Worm (Caenorhabditis elegans) whole organism, mixed stage, embryonic: Measurements from ENCODE around the gene ttx-3.

Experiments used
- M03D4.4 ChIP-seq: sonication (generic microtip); optimal IDR thresholded peaks from 2 replicates; lab custom pipeline; 2017; ENCODE audit warnings: mild to moderate bottlenecking, missing genetic modification characterization, missing compliant biosample characterization
- bed-3 ChIP-seq: fragments of 200-800 bp; sonication (Bioruptor generic); optimal IDR thresholded peaks from 3 replicates; lab custom pipeline; 2018; ENCODE audit warnings: mild to moderate bottlenecking, missing genetic modification characterization, moderate library complexity, missing compliant biosample characterization
- blmp-1 ChIP-seq: fragments of 150-350 bp; optimal IDR thresholded peaks from 2 replicates; lab custom pipeline; 2014; ENCODE audit warnings: missing biosample characterization, missing genetic modification characterization
- ceh-39 ChIP-seq: fragments of 150-350 bp; optimal IDR thresholded peaks from 2 replicates; lab custom pipeline; 2014; ENCODE audit warnings: missing biosample characterization, missing genetic modification characterization
- ceh-43 ChIP-seq: fragments of 200-800 bp; sonication (Bioruptor generic); optimal IDR thresholded peaks from 2 replicates; lab custom pipeline; 2018; ENCODE audit warnings: mild to moderate bottlenecking, missing genetic modification characterization, moderate library complexity, missing compliant biosample characterization
- ceh-83 ChIP-seq: fragments of 200-800 bp; sonication (Bioruptor generic); optimal IDR thresholded peaks from 2 replicates; lab custom pipeline; 2018; ENCODE audit warnings: mild to moderate bottlenecking, missing genetic modification characterization, missing compliant biosample characterization
- ces-1 ChIP-seq: fragments of 150-350 bp; optimal IDR thresholded peaks from 2 replicates; lab custom pipeline; 2014; ENCODE audit warnings: missing biosample characterization, missing genetic modification reagents, missing genetic modification characterization
- cnd-1 ChIP-seq: fragments of 200-800 bp; sonication (Bioruptor generic); optimal IDR thresholded peaks from 2 replicates; lab custom pipeline; 2018; ENCODE audit warnings: mild to moderate bottlenecking, missing genetic modification characterization, missing compliant biosample characterization
- drap-1 ChIP-seq: fragments of 200-800 bp; sonication (Bioruptor generic); optimal IDR thresholded peaks from 3 replicates; lab custom pipeline; 2018; ENCODE audit warnings: mild to moderate bottlenecking, missing genetic modification characterization, missing compliant biosample characterization
- elt-1 ChIP-seq: sonication (generic microtip); optimal IDR thresholded peaks from 2 replicates; lab custom pipeline; 2017; ENCODE audit warnings: missing genetic modification characterization, mild to moderate bottlenecking, missing compliant biosample characterization, antibody characterized with exemption, moderate library complexity, borderline replicate concordance; ENCODE audit not compliant: insufficient read depth
- elt-3 ChIP-seq: fragments of 150-350 bp; optimal IDR thresholded peaks from 2 replicates; lab custom pipeline; 2014; ENCODE audit warnings: missing biosample characterization, missing genetic modification characterization
- flh-1 ChIP-seq: fragments of 200-800 bp; sonication (Bioruptor generic); optimal IDR thresholded peaks from 2 replicates; lab custom pipeline; 2018; ENCODE audit warnings: mild to moderate bottlenecking, missing genetic modification characterization, moderate library complexity, missing compliant biosample characterization
- ham-2 ChIP-seq: fragments of 200-800 bp; sonication (Bioruptor generic); optimal IDR thresholded peaks from 2 replicates; lab custom pipeline; 2018; ENCODE audit warnings: mild to moderate bottlenecking, missing genetic modification characterization, missing compliant biosample characterization
- hlh-1 ChIP-seq: fragments of 150-350 bp; optimal IDR thresholded peaks from 2 replicates; lab custom pipeline; 2014; ENCODE audit warnings: missing biosample characterization, missing genetic modification reagents, missing genetic modification characterization
- lin-13 ChIP-seq: fragments of 150-350 bp; optimal IDR thresholded peaks from 2 replicates; lab custom pipeline; 2014; ENCODE audit warnings: missing biosample characterization, missing genetic modification characterization
- lin-32 ChIP-seq: fragments of 200-800 bp; sonication (Bioruptor generic); optimal IDR thresholded peaks from 2 replicates; lab custom pipeline; 2018; ENCODE audit warnings: mild to moderate bottlenecking, missing genetic modification characterization, missing compliant biosample characterization
- lsy-2 ChIP-seq: fragments of 150-350 bp; optimal IDR thresholded peaks from 2 replicates; lab custom pipeline; 2014; ENCODE audit warnings: missing biosample characterization, missing genetic modification characterization
- mab-5 ChIP-seq: fragments of 150-350 bp; optimal IDR thresholded peaks from 2 replicates; lab custom pipeline; 2014; ENCODE audit warnings: missing biosample characterization, missing genetic modification characterization
- mep-1 ChIP-seq: fragments of 150-350 bp; optimal IDR thresholded peaks from 2 replicates; lab custom pipeline; 2017; ENCODE audit warnings: missing biosample characterization, missing genetic modification reagents, missing genetic modification characterization, inconsistent platforms
- mls-2 ChIP-seq: sonication (generic microtip); optimal IDR thresholded peaks from 2 replicates; lab custom pipeline; 2016; ENCODE audit warnings: mild to moderate bottlenecking, missing genetic modification characterization, moderate library complexity, missing compliant biosample characterization
- nhr-12 ChIP-seq: fragments of 150-350 bp; optimal IDR thresholded peaks from 2 replicates; lab custom pipeline; 2014; ENCODE audit warnings: missing biosample characterization, missing genetic modification characterization
- nhr-2 ChIP-seq: fragments of 150-350 bp; optimal IDR thresholded peaks from 2 replicates; lab custom pipeline; 2014; ENCODE audit warnings: missing biosample characterization, missing genetic modification characterization
- nhr-237 ChIP-seq: fragments of 150-350 bp; optimal IDR thresholded peaks from 2 replicates; lab custom pipeline; 2014; ENCODE audit warnings: missing biosample characterization, missing genetic modification characterization
- nhr-76 ChIP-seq: sonication (generic microtip); optimal IDR thresholded peaks from 2 replicates; lab custom pipeline; 2017; ENCODE audit warnings: missing biosample characterization, missing genetic modification characterization
- pha-4 ChIP-seq: fragments of 150-350 bp; optimal IDR thresholded peaks from 2 replicates; lab custom pipeline; 2018; ENCODE audit warnings: missing biosample characterization, missing genetic modification reagents, missing genetic modification characterization
- sem-2 ChIP-seq: fragments of 200-800 bp; sonication (Bioruptor generic); optimal IDR thresholded peaks from 2 replicates; lab custom pipeline; 2018; ENCODE audit warnings: mild to moderate bottlenecking, missing genetic modification characterization, missing compliant biosample characterization
- sptf-1 ChIP-seq: sonication (generic microtip); optimal IDR thresholded peaks from 2 replicates; lab custom pipeline; 2017; ENCODE audit warnings: mild to moderate bottlenecking, missing genetic modification characterization, moderate library complexity, missing compliant biosample characterization
- unc-120 ChIP-seq: sonication (generic microtip); optimal IDR thresholded peaks from 2 replicates; lab custom pipeline; 2017; ENCODE audit warnings: missing genetic modification characterization, missing compliant biosample characterization; ENCODE audit not compliant: poor library complexity, severe bottlenecking
- unc-39 ChIP-seq: fragments of 150-350 bp; optimal IDR thresholded peaks from 2 replicates; lab custom pipeline; 2014; ENCODE audit warnings: missing biosample characterization, missing genetic modification characterization
- unc-62 ChIP-seq: fragments of 150-350 bp; optimal IDR thresholded peaks from 2 replicates; lab custom pipeline; 2014; ENCODE audit warnings: missing biosample characterization, missing genetic modification reagents, missing genetic modification characterization
- zip-8 ChIP-seq: fragments of 150-350 bp; optimal IDR thresholded peaks from 2 replicates; lab custom pipeline; 2014; ENCODE audit warnings: missing biosample characterization, missing genetic modification characterization
- ztf-11 ChIP-seq: fragments of 150-350 bp; optimal IDR thresholded peaks from 2 replicates; lab custom pipeline; 2014; ENCODE audit warnings: missing biosample characterization, missing genetic modification characterization

ttx-3 gene

ce11 chrX:11806175-11806853, 37.1 kb upstream of the ttx-3 start:
- TF ChIP-seq unc-39 (tag; lab: Kevin White, UChicago), result no peak
- TF ChIP-seq blmp-1 (tag; lab: Kevin White, UChicago), result no peak
- no peak for TF ChIP-seq nhr-237
- no peak for TF ChIP-seq sptf-1 (tag; lab: Kevin White, UChicago)
- no peak for TF ChIP-seq ceh-43 (GFP tag; lab: Kevin White, UChicago)
- TF ChIP-seq ham-2, result no peak
- no peak for TF ChIP-seq bed-3
- no peak for TF ChIP-seq nhr-76 (tag; lab: Kevin White, UChicago)
- TF ChIP-seq nhr-2 (tag; lab: Kevin White, UChicago), result no peak
- TF ChIP-seq mep-1, result no peak
- TF ChIP-seq ztf-11 (tag; lab: Kevin White, UChicago), result no peak
- no peak for TF ChIP-seq drap-1
- no peak for TF ChIP-seq elt-1 (tag; lab: Kevin White, UChicago)
- TF ChIP-seq ces-1, result no peak
- TF ChIP-seq nhr-12 (tag; lab: Kevin White, UChicago), result no peak
- TF ChIP-seq mls-2 (tag; lab: Kevin White, UChicago), result no peak
- no peak for TF ChIP-seq pha-4 (tag; lab: Kevin White, UChicago)
- no peak for TF ChIP-seq sem-2 (GFP tag; lab: Kevin White, UChicago)
- no peak for TF ChIP-seq elt-3 (tag; lab: Kevin White, UChicago)

DNA sequence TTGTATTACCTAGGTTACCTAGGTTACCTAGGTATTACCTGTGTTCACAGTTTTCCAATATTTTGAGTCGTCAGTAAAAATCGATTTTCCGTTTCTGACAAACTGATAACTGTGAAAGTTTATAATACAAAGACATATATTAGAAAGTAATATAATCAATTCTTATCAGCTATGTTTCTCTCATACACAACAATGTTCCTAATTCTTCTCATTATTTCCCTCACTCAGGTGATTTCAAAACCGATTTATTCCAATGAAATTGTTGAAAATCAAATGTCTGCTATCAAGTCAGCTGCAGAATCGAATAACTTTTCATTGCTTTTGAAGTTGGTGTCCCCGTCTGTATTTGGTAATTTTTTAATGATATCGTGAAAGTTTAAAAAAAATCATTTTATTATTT, 34.9 kb upstream of the ttx-3 start, which contains the start of gene C34E11.4:
C34E11.4 (plus strand) TSS at position 154 of the 400 bp plus-strand sequence.
- TF ChIP-seq drap-1 (no peak), elt-1 (tag; lab: Kevin White, UChicago) (no peak), M03D4.4 (tag; lab: Kevin White, UChicago) (no peak), mab-5 (no peak), pha-4 (tag; lab: Kevin White, UChicago) (no peak), unc-62 (GFP tag; lab: Kevin White, UChicago) (no peak), blmp-1 (tag; lab: Kevin White, UChicago) (no peak), mls-2 (tag; lab: Kevin White, UChicago) (no peak), ces-1 (no peak), ceh-83 (GFP tag; lab: Kevin White, UChicago) (no peak), cnd-1 (tag; lab: Kevin White, UChicago) (no peak), sptf-1 (tag; lab: Kevin White, UChicago) (no peak), flh-1 (GFP tag; lab: Kevin White, UChicago) (no peak), zip-8 (tag; lab: Kevin White, UChicago) (no peak), nhr-12 (tag; lab: Kevin White, UChicago) (no peak), mep-1 (no peak), ceh-43 (GFP tag; lab: Kevin White, UChicago) (no peak), hlh-1 (tag; lab: Kevin White, UChicago) (no peak), lin-13 (no peak)

DNA sequence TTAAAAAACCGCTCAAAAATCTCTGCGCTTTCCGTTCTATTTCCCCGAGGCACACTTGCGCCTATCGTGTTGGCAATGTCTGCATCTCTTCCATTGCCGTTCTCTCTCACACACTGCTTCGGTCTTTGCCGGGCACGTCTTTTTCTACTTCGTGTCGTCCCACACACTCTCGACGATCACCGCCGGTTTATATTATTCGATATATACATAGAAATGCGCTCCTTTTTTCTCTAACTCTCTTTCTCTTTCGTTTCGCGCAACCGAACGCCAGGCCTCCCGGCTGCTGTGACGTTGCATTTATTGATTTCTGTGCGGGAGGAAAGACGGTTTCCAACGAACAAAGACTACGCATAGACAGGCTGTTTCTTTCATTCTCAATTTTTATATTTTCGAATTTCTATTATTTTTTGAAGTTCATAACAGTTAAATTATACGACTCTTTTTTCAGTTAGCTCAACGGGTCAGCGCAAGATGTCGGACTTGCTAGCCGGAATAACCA, 28.9 kb upstream of the ttx-3 start, which contains the start of gene rsd-3:
rsd-3 (plus strand) TSS at position 449 of the 499 bp plus-strand sequence.
- peak; percentile 25 for TF ChIP-seq drap-1
- TF ChIP-seq lsy-2 (tag; lab: Kevin White, UChicago), result no peak
- peak; percentile 18 for TF ChIP-seq mep-1
- TF ChIP-seq ztf-11 (tag; lab: Kevin White, UChicago), result peak; percentile 3
- no peak for TF ChIP-seq ceh-43 (GFP tag; lab: Kevin White, UChicago)
- peak; percentile 18 for TF ChIP-seq hlh-1 (tag; lab: Kevin White, UChicago)
- TF ChIP-seq sptf-1 (tag; lab: Kevin White, UChicago), result peak; percentile 17
- peak; percentile 30 for TF ChIP-seq ham-2
- TF ChIP-seq ceh-39 (tag; lab: Kevin White, UChicago), result peak; percentile 14
- peak; percentile 51 for TF ChIP-seq bed-3
- TF ChIP-seq nhr-237, result peak; percentile 25
- TF ChIP-seq pha-4 (tag; lab: Kevin White, UChicago), result peak; percentile 47
- TF ChIP-seq flh-1 (GFP tag; lab: Kevin White, UChicago), result no peak
- peak; percentile 44 for TF ChIP-seq unc-120 (tag; lab: Kevin White, UChicago)
- TF ChIP-seq lin-32 (GFP tag; lab: Kevin White, UChicago), result no peak
- TF ChIP-seq elt-3 (tag; lab: Kevin White, UChicago), result no peak
- TF ChIP-seq mls-2 (tag; lab: Kevin White, UChicago), result peak; percentile 54
- peak; percentile 97 for TF ChIP-seq nhr-2 (tag; lab: Kevin White, UChicago)
